Fruit fly (Drosophila melanogaster): ENCODE results near the gene CG2202.

Gene CG2202

dm6 chrX:10801033-10801432 lies 47.5 kb upstream of the CG2202 start (continued):
- TF ChIP-seq gsb-n (tag; optimal IDR thresholded peaks at IDR 0.05) (no peak), CG17186 (GFP tag; optimal IDR thresholded peaks at IDR 0.05) (no peak), CG1792 (GFP tag; optimal IDR thresholded peaks at IDR 0.05) (no peak), Trl (optimal IDR thresholded peaks at IDR 0.05) (peak; percentile 38 to 46), Trl (GFP tag; optimal IDR thresholded peaks at IDR 0.05) (no peak), CG15269 (tag; optimal IDR thresholded peaks at IDR 0.05) (no peak), zfh1 (GFP tag; IDR thresholded peaks at IDR 0.05) (no peak), Meics (GFP tag; optimal IDR thresholded peaks at IDR 0.05) (no peak), CG4360 (GFP tag; IDR thresholded peaks at IDR 0.05) (peak; percentile 79), Hmr (GFP tag; optimal IDR thresholded peaks at IDR 0.05) (no peak), zen2 (GFP tag; IDR thresholded peaks at IDR 0.05; ENCODE audit: partially characterized antibody) (no peak), sqz (GFP tag; optimal IDR thresholded peaks at IDR 0.05) (peak; percentile 74), Bgb (GFP tag; IDR thresholded peaks at IDR 0.05; ENCODE audit: partially characterized antibody) (no peak), gsb (GFP tag; IDR thresholded peaks at IDR 0.05) (no peak), CG12659 (GFP tag; optimal IDR thresholded peaks at IDR 0.05) (no peak), CG6272 (GFP tag; IDR thresholded peaks at IDR 0.05) (no peak), CG11696 (GFP tag; IDR thresholded peaks at IDR 0.05) (no peak), al (GFP tag; IDR thresholded peaks at IDR 0.05) (no peak), MTF-1 (GFP tag; optimal IDR thresholded peaks at IDR 0.05; ENCODE audit: borderline replicate concordance) (no peak), Drgx (GFP tag; IDR thresholded peaks at IDR 0.05) (0 out of 2 replicates have a peak, but pooled peaks have one; percentile 30), CG34422 (GFP tag; IDR thresholded peaks at IDR 0.05) (no peak), fd102C (GFP tag; optimal IDR thresholded peaks at IDR 0.05) (no peak), CG2875 (GFP tag; optimal IDR thresholded peaks at IDR 0.05) (no peak), Atf6 (GFP tag; IDR thresholded peaks at IDR 0.05) (no peak), wek (GFP tag; optimal IDR thresholded peaks at IDR 0.05) (no peak), ems (GFP tag; optimal IDR thresholded peaks at IDR 0.05) (no peak), CG14710 (tag; optimal IDR thresholded peaks at IDR 0.05) (no peak), TFAM (GFP tag; optimal IDR thresholded peaks at IDR 0.05) (no peak), schlank (tag; optimal IDR thresholded peaks at IDR 0.05) (no peak), CG13424 (tag; optimal IDR thresholded peaks at IDR 0.05) (no peak), CG8944 (GFP tag; optimal IDR thresholded peaks at IDR 0.05) (no peak), crol (GFP tag; IDR thresholded peaks at IDR 0.05) (peak; percentile 31; the same call in 1 of the 2 replicates), az2 (GFP tag; optimal IDR thresholded peaks at IDR 0.05) (no peak), CG6654 (GFP tag; optimal IDR thresholded peaks at IDR 0.05) (no peak), ash1 (GFP tag; optimal IDR thresholded peaks at IDR 0.05) (no peak), CG8290 (GFP tag; optimal IDR thresholded peaks at IDR 0.05) (no peak), CG8290 (tag; optimal IDR thresholded peaks at IDR 0.05) (no peak), gro (GFP tag; optimal IDR thresholded peaks at IDR 0.05) (no peak), ac (GFP tag; optimal IDR thresholded peaks at IDR 0.05) (no peak), D (optimal IDR thresholded peaks at IDR 0.05) (no peak), D (GFP tag; optimal IDR thresholded peaks at IDR 0.05) (no peak), CG6854 (GFP tag; optimal IDR thresholded peaks at IDR 0.05) (no peak), sc (optimal IDR thresholded peaks at IDR 0.05) (no peak), sc (GFP tag; optimal IDR thresholded peaks at IDR 0.05) (no peak), CG9609 (GFP tag; optimal IDR thresholded peaks at IDR 0.05) (no peak), kah (GFP tag; optimal IDR thresholded peaks at IDR 0.05) (no peak), zen (tag; optimal IDR thresholded peaks at IDR 0.05) (no peak), eve (GFP tag; optimal IDR thresholded peaks at IDR 0.05) (peak in 1 of 2 experiments; percentile 4), CG14050 (GFP tag; IDR thresholded peaks at IDR 0.05) (no peak), gfzf (GFP tag; optimal IDR thresholded peaks at IDR 0.05) (no peak), scrt (GFP tag; optimal IDR thresholded peaks at IDR 0.05) (no peak), dimm (GFP tag; IDR thresholded peaks at IDR 0.05) (no peak), Gsc (GFP tag; IDR thresholded peaks at IDR 0.05) (no peak)
